Worm (Caenorhabditis elegans) whole organism, L3 larva: ENCODE data around the gene T06D8.2.

Experiments
- ZK546.5 ChIP-seq: sonication (generic microtip); optimal IDR thresholded peaks from 2 replicates; lab custom pipeline; 2017; ENCODE audit warnings: missing biosample characterization, missing genetic modification characterization
- aly-2 ChIP-seq: fragments of 150-350 bp; optimal IDR thresholded peaks from 2 replicates; lab custom pipeline; 2014; ENCODE audit warnings: missing biosample characterization, missing genetic modification characterization
- ceh-9 ChIP-seq: sonication (generic microtip); optimal IDR thresholded peaks from 2 replicates; lab custom pipeline; 2018; ENCODE audit warnings: missing biosample characterization, missing genetic modification characterization
- nhr-237 ChIP-seq: fragments of 150-350 bp; optimal IDR thresholded peaks from 2 replicates; lab custom pipeline; 2014; ENCODE audit warnings: missing biosample characterization, missing genetic modification characterization
- unc-62 ChIP-seq: fragments of 150-350 bp; sonication (generic microtip); optimal IDR thresholded peaks from 4 replicates; lab custom pipeline; 2014; ENCODE audit warnings: missing biosample characterization, missing genetic modification reagents, missing genetic modification characterization
- zag-1 ChIP-seq: fragments of 150-350 bp; optimal IDR thresholded peaks from 2 replicates; lab custom pipeline; 2014; ENCODE audit warnings: missing biosample characterization, missing genetic modification characterization

- no peak for TF ChIP-seq aly-2 (tag; lab: Kevin White, UChicago)
- TF ChIP-seq unc-62 (GFP tag; lab: Kevin White, UChicago), result no peak
- TF ChIP-seq ceh-9 (tag; lab: Kevin White, UChicago), result no peak
- TF ChIP-seq ZK546.5, result no peak
- TF ChIP-seq zag-1 (tag; lab: Kevin White, UChicago), result no peak
- TF ChIP-seq nhr-237 (tag; lab: Kevin White, UChicago), result no peak
Measured at ce11 chrII:11281177-11281576, 54.7 kb downstream of the T06D8.2 start.
